Worm (Caenorhabditis elegans) whole organism, early embryonic: Measurements from ENCODE around the gene tsen-2.
A peak's percentile ranks its signal among the peaks of the same experiment; 100 is the strongest.

ENCODE experiments used
- B0310.2 ChIP-seq: sonication (generic microtip); optimal IDR thresholded peaks from 2 replicates; lab custom pipeline; 2016; ENCODE audit warnings: mild to moderate bottlenecking, missing genetic modification characterization, missing compliant biosample characterization
- F13C5.2 ChIP-seq: sonication (generic microtip); optimal IDR thresholded peaks from 2 replicates; lab custom pipeline; 2017; ENCODE audit warnings: mild to moderate bottlenecking, missing genetic modification characterization, inconsistent platforms, missing compliant biosample characterization
- aly-1 ChIP-seq: sonication (generic microtip); optimal IDR thresholded peaks from 2 replicates; lab custom pipeline; 2016; ENCODE audit warnings: missing genetic modification characterization, missing compliant biosample characterization
- ama-1 ChIP-seq: fragments of 150-350 bp; optimal IDR thresholded peaks from 2 replicates; lab custom pipeline; 2014
- ceh-13 ChIP-seq: fragments of 200-800 bp; sonication (Bioruptor generic); optimal IDR thresholded peaks from 2 replicates; lab custom pipeline; 2018; ENCODE audit warnings: mild to moderate bottlenecking, missing genetic modification characterization, missing compliant biosample characterization
- ceh-36 ChIP-seq: sonication (generic microtip); optimal IDR thresholded peaks from 2 replicates; lab custom pipeline; 2016; ENCODE audit warnings: missing genetic modification characterization, inconsistent platforms, missing compliant biosample characterization
- ets-7 ChIP-seq: sonication (generic microtip); optimal IDR thresholded peaks from 2 replicates; lab custom pipeline; 2016; ENCODE audit warnings: missing genotype, missing genetic modification characterization, missing compliant biosample characterization
- flt-1 ChIP-seq: fragments of 200-800 bp; sonication (Bioruptor generic); IDR thresholded peaks from 2 replicates; pipeline ENCODE4 v1.3.6; 2022; ENCODE audit warnings: missing genetic modification characterization, missing compliant biosample characterization
- hmbx-1 ChIP-seq: sonication (generic microtip); optimal IDR thresholded peaks from 2 replicates; lab custom pipeline; 2016; ENCODE audit warnings: mild to moderate bottlenecking, missing genetic modification characterization, missing compliant biosample characterization
- hmg-4 ChIP-seq: fragments of 200-800 bp; sonication (Bioruptor generic); optimal IDR thresholded peaks from 2 replicates; lab custom pipeline; 2018; ENCODE audit warnings: mild to moderate bottlenecking, missing genetic modification characterization, missing compliant biosample characterization
- hnd-1 ChIP-seq: sonication (generic microtip); optimal IDR thresholded peaks from 2 replicates; lab custom pipeline; 2016; ENCODE audit warnings: missing genetic modification characterization, missing compliant biosample characterization
- pes-1 ChIP-seq: fragments of 200-800 bp; sonication (Bioruptor generic); IDR thresholded peaks from 2 replicates; pipeline ENCODE4 v1.3.6; 2022; ENCODE audit warnings: missing genetic modification reagents, missing genetic modification characterization, missing compliant biosample characterization
- scrt-1 ChIP-seq: fragments of 200-800 bp; sonication (Bioruptor generic); IDR thresholded peaks from 2 replicates; pipeline ENCODE4 v1.3.6; 2022; ENCODE audit warnings: missing genetic modification characterization, missing compliant biosample characterization
- sea-1 ChIP-seq: fragments of 200-800 bp; sonication (Bioruptor generic); conservative IDR thresholded peaks from 2 replicates; pipeline ENCODE4 v1.3.6; 2022; ENCODE audit warnings: missing genetic modification characterization, missing compliant biosample characterization
- tbx-11 ChIP-seq: fragments of 200-800 bp; sonication (Bioruptor generic); IDR thresholded peaks from 2 replicates; pipeline ENCODE4 v1.3.6; 2022; ENCODE audit warnings: missing genetic modification characterization, missing compliant biosample characterization
- tbx-37 ChIP-seq: fragments of 200-800 bp; sonication (Bioruptor generic); conservative IDR thresholded peaks from 2 replicates; pipeline ENCODE4 v1.3.6; 2022; ENCODE audit warnings: missing genetic modification reagents, missing genetic modification characterization, missing compliant biosample characterization
- tra-4 ChIP-seq: sonication (generic microtip); optimal IDR thresholded peaks from 2 replicates; lab custom pipeline; 2017; ENCODE audit warnings: missing genetic modification characterization, missing compliant biosample characterization

tsen-2 gene

ce11 chrIII:11898169-11898568 lies at the start of gene tsen-2:
Gene tsen-2, minus strand, starts transcription at chrIII:11898269.
- no peak for TF ChIP-seq pes-1
- no peak for TF ChIP-seq flt-1
- no peak for TF ChIP-seq tbx-37 (GFP tag; lab: Robert Waterston, UW)
- TF ChIP-seq ceh-36 (tag; lab: Kevin White, UChicago) = no peak
- no peak for TF ChIP-seq scrt-1 (GFP tag; lab: Robert Waterston, UW)
- TF ChIP-seq aly-1 (tag; lab: Kevin White, UChicago) = no peak
- TF ChIP-seq sea-1 (GFP tag; lab: Robert Waterston, UW) = no peak
- no peak for TF ChIP-seq F13C5.2
- TF ChIP-seq tbx-11 (GFP tag; lab: Robert Waterston, UW) = no peak
- TF ChIP-seq B0310.2 (tag; lab: Kevin White, UChicago) = no peak
- no peak for TF ChIP-seq ceh-13
- no peak for TF ChIP-seq hmg-4 (GFP tag; lab: Kevin White, UChicago)
- no peak for TF ChIP-seq tra-4 (tag; lab: Kevin White, UChicago)
- no peak for TF ChIP-seq ama-1 (lab: Kevin White, UChicago)

- no peak for TF ChIP-seq tbx-37 (GFP tag; lab: Robert Waterston, UW)
- TF ChIP-seq hnd-1 (tag; lab: Kevin White, UChicago) = no peak
- no peak for TF ChIP-seq ets-7
- peak; percentile 1 for TF ChIP-seq hmg-4 (GFP tag; lab: Kevin White, UChicago)
- TF ChIP-seq scrt-1 (GFP tag; lab: Robert Waterston, UW) = no peak
Observed at ce11 chrIII:11947527-11947926, 49.5 kb upstream of the tsen-2 start.

ce11 chrIII:11946973-11947372 lies 48.9 kb upstream of the tsen-2 start, which contains the start of gene Y56A3A.7:
Gene Y56A3A.7, minus strand, starts transcription at chrIII:11947019.
- TF ChIP-seq ceh-36 (tag; lab: Kevin White, UChicago) = no peak
- TF ChIP-seq hnd-1 (tag; lab: Kevin White, UChicago) = no peak
- no peak for TF ChIP-seq ets-7
- no peak for TF ChIP-seq scrt-1 (GFP tag; lab: Robert Waterston, UW)
- TF ChIP-seq hmbx-1 (tag; lab: Kevin White, UChicago) = no peak
- no peak for TF ChIP-seq F13C5.2
- TF ChIP-seq hmg-4 (GFP tag; lab: Kevin White, UChicago) = no peak
- TF ChIP-seq ama-1 (lab: Kevin White, UChicago) = no peak
- no peak for TF ChIP-seq flt-1
- no peak for TF ChIP-seq pes-1
- no peak for TF ChIP-seq ceh-13
- no peak for TF ChIP-seq aly-1 (tag; lab: Kevin White, UChicago)
- no peak for TF ChIP-seq tra-4 (tag; lab: Kevin White, UChicago)
- no peak for TF ChIP-seq B0310.2 (tag; lab: Kevin White, UChicago)

ce11 chrIII:11946062-11946749 lies 48.1 kb upstream of the tsen-2 start:
- no peak for TF ChIP-seq hmg-4 (GFP tag; lab: Kevin White, UChicago)
- TF ChIP-seq pes-1 = peak; percentile 80
- TF ChIP-seq tbx-37 (GFP tag; lab: Robert Waterston, UW) = peak; percentile 87
- TF ChIP-seq ceh-36 (tag; lab: Kevin White, UChicago) = no peak
- no peak for TF ChIP-seq hnd-1 (tag; lab: Kevin White, UChicago)
- TF ChIP-seq sea-1 (GFP tag; lab: Robert Waterston, UW) = peak; percentile 64; the same call in 1 of the 2 replicates
- no peak for TF ChIP-seq F13C5.2
- no peak for TF ChIP-seq aly-1 (tag; lab: Kevin White, UChicago)
- 0 out of 2 replicates have a peak, but pooled peaks have one; percentile 28 for TF ChIP-seq tbx-11 (GFP tag; lab: Robert Waterston, UW)
- no peak for TF ChIP-seq ama-1 (lab: Kevin White, UChicago)
- TF ChIP-seq flt-1 = peak; percentile 53; the same call in 1 of the 2 replicates
- TF ChIP-seq scrt-1 (GFP tag; lab: Robert Waterston, UW) = no peak
- TF ChIP-seq ets-7 = peak; percentile 44
- TF ChIP-seq hmbx-1 (tag; lab: Kevin White, UChicago) = peak; percentile 12
- TF ChIP-seq tra-4 (tag; lab: Kevin White, UChicago) = peak; percentile 2
- peak; percentile 35 for TF ChIP-seq B0310.2 (tag; lab: Kevin White, UChicago)
- no peak for TF ChIP-seq ceh-13

- TF ChIP-seq hmbx-1 (tag; lab: Kevin White, UChicago) (no peak), ets-7 (no peak), hnd-1 (tag; lab: Kevin White, UChicago) (no peak), pes-1 (no peak), flt-1 (no peak), ceh-13 (no peak), sea-1 (GFP tag; lab: Robert Waterston, UW) (no peak), ceh-36 (tag; lab: Kevin White, UChicago) (no peak), F13C5.2 (no peak), hmg-4 (GFP tag; lab: Kevin White, UChicago) (no peak), tbx-37 (GFP tag; lab: Robert Waterston, UW) (no peak), aly-1 (tag; lab: Kevin White, UChicago) (no peak), ama-1 (lab: Kevin White, UChicago) (no peak), B0310.2 (tag; lab: Kevin White, UChicago) (no peak)
Observed at ce11 chrIII:11942664-11943063, 44.6 kb upstream of the tsen-2 start.

- TF ChIP-seq sea-1 (GFP tag; lab: Robert Waterston, UW) (no peak), hmbx-1 (tag; lab: Kevin White, UChicago) (no peak), pes-1 (no peak), B0310.2 (tag; lab: Kevin White, UChicago) (no peak), ets-7 (no peak)
Observed at ce11 chrIII:11938525-11938924, 40.5 kb upstream of the tsen-2 start.

ce11 chrIII:11937911-11938310 lies 39.8 kb upstream of the tsen-2 start:
- no peak for TF ChIP-seq sea-1 (GFP tag; lab: Robert Waterston, UW)
- no peak for TF ChIP-seq scrt-1 (GFP tag; lab: Robert Waterston, UW)
- no peak for TF ChIP-seq ets-7
- TF ChIP-seq ama-1 (lab: Kevin White, UChicago) = no peak
- no peak for TF ChIP-seq hnd-1 (tag; lab: Kevin White, UChicago)
- TF ChIP-seq pes-1 = no peak
- no peak for TF ChIP-seq tra-4 (tag; lab: Kevin White, UChicago)
- TF ChIP-seq flt-1 = no peak
- no peak for TF ChIP-seq F13C5.2
- no peak for TF ChIP-seq ceh-36 (tag; lab: Kevin White, UChicago)
- TF ChIP-seq hmbx-1 (tag; lab: Kevin White, UChicago) = no peak
- no peak for TF ChIP-seq tbx-11 (GFP tag; lab: Robert Waterston, UW)
- TF ChIP-seq B0310.2 (tag; lab: Kevin White, UChicago) = no peak
- no peak for TF ChIP-seq tbx-37 (GFP tag; lab: Robert Waterston, UW)
- no peak for TF ChIP-seq aly-1 (tag; lab: Kevin White, UChicago)
- TF ChIP-seq ceh-13 = no peak
- TF ChIP-seq hmg-4 (GFP tag; lab: Kevin White, UChicago) = no peak
